Worm (Caenorhabditis elegans) whole organism, late embryonic: ENCODE data around the gene srt-30.

Source experiments
- F13H6.1 ChIP-seq: sonication (generic microtip); optimal IDR thresholded peaks from 2 replicates; lab custom pipeline; 2016; ENCODE audit warnings: missing genetic modification characterization, missing compliant biosample characterization
- K02D7.2 ChIP-seq: sonication (generic microtip); optimal IDR thresholded peaks from 2 replicates; lab custom pipeline; 2017; ENCODE audit warnings: mild to moderate bottlenecking, missing genetic modification characterization, missing compliant biosample characterization
- K09A11.1 ChIP-seq: sonication (generic microtip); optimal IDR thresholded peaks from 2 replicates; lab custom pipeline; 2017; ENCODE audit warnings: antibody characterized with exemption, mild to moderate bottlenecking, missing genetic modification characterization, missing compliant biosample characterization; ENCODE audit not compliant: insufficient read depth
- T23F11.4 ChIP-seq: fragments of 200-800 bp; sonication (Bioruptor generic); optimal IDR thresholded peaks from 2 replicates; lab custom pipeline; 2018; ENCODE audit warnings: mild to moderate bottlenecking, missing genetic modification characterization, missing compliant biosample characterization
- ahr-1 ChIP-seq: sonication (generic microtip); optimal IDR thresholded peaks from 2 replicates; lab custom pipeline; 2016; ENCODE audit warnings: missing genetic modification characterization, missing compliant biosample characterization
- ama-1 ChIP-seq: fragments of 150-350 bp; optimal IDR thresholded peaks from 2 replicates; lab custom pipeline; 2014
- ceh-19 ChIP-seq: fragments of 200-800 bp; sonication (Bioruptor generic); optimal IDR thresholded peaks from 2 replicates; lab custom pipeline; 2018; ENCODE audit warnings: mild to moderate bottlenecking, missing genetic modification characterization, missing compliant biosample characterization
- ceh-2 ChIP-seq: sonication (generic microtip); optimal IDR thresholded peaks from 2 replicates; lab custom pipeline; 2016; ENCODE audit warnings: missing genotype, missing genetic modification characterization, missing compliant biosample characterization
- ceh-22 ChIP-seq: sonication (generic microtip); optimal IDR thresholded peaks from 2 replicates; lab custom pipeline; 2017; ENCODE audit warnings: missing biosample characterization, missing genetic modification characterization
- ceh-24 ChIP-seq: sonication (generic microtip); optimal IDR thresholded peaks from 2 replicates; lab custom pipeline; 2016; ENCODE audit warnings: mild to moderate bottlenecking, missing genetic modification characterization, missing compliant biosample characterization
- ceh-30 ChIP-seq: fragments of 150-350 bp; optimal IDR thresholded peaks from 2 replicates; lab custom pipeline; 2014; ENCODE audit warnings: missing biosample characterization, missing genetic modification characterization
- ceh-31 ChIP-seq: sonication (generic microtip); optimal IDR thresholded peaks from 2 replicates; lab custom pipeline; 2016; ENCODE audit warnings: missing genetic modification characterization, missing compliant biosample characterization
- ceh-45 ChIP-seq: fragments of 200-800 bp; sonication (Bioruptor generic); IDR thresholded peaks from 2 replicates; pipeline ENCODE4 v1.3.6; 2022; ENCODE audit warnings: missing genetic modification reagents, missing genetic modification characterization, missing compliant biosample characterization
- ceh-9 ChIP-seq: sonication (generic microtip); optimal IDR thresholded peaks from 2 replicates; lab custom pipeline; 2016; ENCODE audit warnings: mild to moderate bottlenecking, missing genetic modification characterization, inconsistent platforms, missing compliant biosample characterization
- che-1 ChIP-seq: sonication (generic microtip); optimal IDR thresholded peaks from 2 replicates; lab custom pipeline; 2016; ENCODE audit warnings: mild to moderate bottlenecking, missing genetic modification characterization, missing compliant biosample characterization
- dmd-4 ChIP-seq: sonication (generic microtip); optimal IDR thresholded peaks from 2 replicates; lab custom pipeline; 2016; ENCODE audit warnings: borderline replicate concordance, missing genetic modification characterization, missing compliant biosample characterization
- eyg-1 ChIP-seq: sonication (generic microtip); optimal IDR thresholded peaks from 2 replicates; lab custom pipeline; 2016; ENCODE audit warnings: missing genotype, missing genetic modification characterization, missing compliant biosample characterization
- fkh-10 ChIP-seq: fragments of 150-350 bp; optimal IDR thresholded peaks from 2 replicates; lab custom pipeline; 2014; ENCODE audit warnings: missing biosample characterization, missing genetic modification reagents, missing genetic modification characterization
- hlh-30 ChIP-seq: sonication (generic microtip); optimal IDR thresholded peaks from 2 replicates; lab custom pipeline; 2017; ENCODE audit warnings: antibody characterized with exemption, missing genetic modification characterization, missing compliant biosample characterization; ENCODE audit not compliant: insufficient read depth
- hlh-6 ChIP-seq: sonication (generic microtip); optimal IDR thresholded peaks from 2 replicates; lab custom pipeline; 2016; ENCODE audit warnings: missing genotype, missing genetic modification characterization, missing compliant biosample characterization
- nfya-1 ChIP-seq: sonication (generic microtip); optimal IDR thresholded peaks from 2 replicates; lab custom pipeline; 2017; ENCODE audit warnings: missing genetic modification characterization, mild to moderate bottlenecking, missing compliant biosample characterization, antibody characterized with exemption, moderate library complexity
- nhr-11 ChIP-seq: fragments of 150-350 bp; optimal IDR thresholded peaks from 2 replicates; lab custom pipeline; 2014; ENCODE audit warnings: missing biosample characterization, missing genetic modification characterization
- nhr-232 ChIP-seq: sonication (generic microtip); optimal IDR thresholded peaks from 2 replicates; lab custom pipeline; 2016; ENCODE audit warnings: missing genetic modification characterization, missing compliant biosample characterization
- npax-4 ChIP-seq: sonication (generic microtip); optimal IDR thresholded peaks from 2 replicates; lab custom pipeline; 2016; ENCODE audit warnings: missing genetic modification characterization, missing compliant biosample characterization
- pax-1 ChIP-seq: fragments of 150-350 bp; optimal IDR thresholded peaks from 2 replicates; lab custom pipeline; 2014; ENCODE audit warnings: missing biosample characterization, missing genetic modification characterization
- pha-2 ChIP-seq: sonication (generic microtip); optimal IDR thresholded peaks from 2 replicates; lab custom pipeline; 2017; ENCODE audit warnings: mild to moderate bottlenecking, missing genetic modification characterization, missing compliant biosample characterization
- pha-4 ChIP-seq: fragments of 150-350 bp; optimal IDR thresholded peaks from 2 replicates; lab custom pipeline; 2018; ENCODE audit warnings: missing biosample characterization, missing genetic modification reagents, missing genetic modification characterization
- pqm-1 ChIP-seq: sonication (generic microtip); optimal IDR thresholded peaks from 2 replicates; lab custom pipeline; 2016; ENCODE audit warnings: missing genetic modification characterization, missing compliant biosample characterization
- pros-1 ChIP-seq: fragments of 150-350 bp; optimal IDR thresholded peaks from 2 replicates; lab custom pipeline; 2014; ENCODE audit warnings: missing biosample characterization, missing genetic modification reagents, missing genetic modification characterization
- rnt-1 ChIP-seq: sonication (generic microtip); optimal IDR thresholded peaks from 2 replicates; lab custom pipeline; 2016; ENCODE audit warnings: missing genetic modification characterization, missing compliant biosample characterization
- tbx-2 ChIP-seq: sonication (generic microtip); optimal IDR thresholded peaks from 2 replicates; lab custom pipeline; 2016; ENCODE audit warnings: missing genetic modification characterization, missing compliant biosample characterization
- ttx-3 ChIP-seq: sonication (generic microtip); optimal IDR thresholded peaks from 2 replicates; lab custom pipeline; 2016; ENCODE audit warnings: missing genetic modification reagents, missing genetic modification characterization, missing compliant biosample characterization
- unc-42 ChIP-seq: sonication (generic microtip); optimal IDR thresholded peaks from 2 replicates; lab custom pipeline; 2016; ENCODE audit warnings: missing genotype, missing genetic modification characterization, missing compliant biosample characterization
- unc-55 ChIP-seq: sonication (generic microtip); optimal IDR thresholded peaks from 2 replicates; lab custom pipeline; 2017; ENCODE audit warnings: missing biosample characterization, missing genetic modification reagents, missing genetic modification characterization
- unc-86 ChIP-seq: sonication (generic microtip); optimal IDR thresholded peaks from 2 replicates; lab custom pipeline; 2016; ENCODE audit warnings: missing genetic modification characterization, missing compliant biosample characterization
- zip-5 ChIP-seq: sonication (generic microtip); optimal IDR thresholded peaks from 2 replicates; lab custom pipeline; 2016; ENCODE audit warnings: missing genetic modification characterization, missing compliant biosample characterization
- ztf-16 ChIP-seq: sonication (generic microtip); optimal IDR thresholded peaks from 2 replicates; lab custom pipeline; 2017; ENCODE audit warnings: missing genetic modification characterization, missing compliant biosample characterization

Gene srt-30

DNA sequence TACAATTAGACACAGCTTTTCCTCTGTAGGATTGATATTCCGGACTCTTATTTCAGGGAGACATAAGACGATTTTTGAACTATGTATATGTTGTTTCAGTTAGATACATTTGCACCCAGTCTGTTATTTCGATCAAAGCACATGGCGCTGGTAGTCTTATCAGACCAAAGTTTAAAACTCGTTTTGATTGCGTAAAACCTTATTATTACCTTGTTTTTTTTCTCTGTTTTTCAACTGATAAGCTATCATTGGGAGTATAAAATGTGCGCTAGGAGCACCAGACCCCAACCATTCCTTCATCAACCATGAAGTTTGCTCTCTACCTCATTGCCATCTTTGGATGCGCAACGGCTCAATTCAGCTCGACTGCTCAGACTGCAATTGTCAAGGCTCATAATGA lies 12.0 kb upstream of the srt-30 start, which contains the start of gene scl-12:
Gene scl-12 (plus strand): TSS at position 301 of the 400 bp plus-strand sequence.
- TF ChIP-seq nfya-1 (tag; lab: Kevin White, UChicago) (no peak), ztf-16 (tag; lab: Kevin White, UChicago) (no peak), dmd-4 (tag; lab: Kevin White, UChicago) (no peak), hlh-6 (tag; lab: Kevin White, UChicago) (no peak), hlh-30 (no peak), ceh-2 (tag; lab: Kevin White, UChicago) (no peak), fkh-10 (GFP tag; lab: Kevin White, UChicago) (no peak), K09A11.1 (tag; lab: Kevin White, UChicago) (no peak), ceh-22 (no peak), eyg-1 (tag; lab: Kevin White, UChicago) (no peak), ceh-45 (GFP tag; lab: Robert Waterston, UW) (no peak), ceh-9 (tag; lab: Kevin White, UChicago) (no peak), pax-1 (tag; lab: Kevin White, UChicago) (no peak)

ce11 chrV:3811541-3811940 lies 11.3 kb upstream of the srt-30 start, which contains the start of gene scl-13:
Gene scl-13, minus strand, starts transcription at chrV:3811641.
- TF ChIP-seq ceh-45 (GFP tag; lab: Robert Waterston, UW), result no peak
- TF ChIP-seq unc-55 (GFP tag; lab: Kevin White, UChicago), result no peak
- TF ChIP-seq ceh-22, result no peak
- TF ChIP-seq rnt-1, result no peak
- no peak for TF ChIP-seq ceh-19 (GFP tag; lab: Kevin White, UChicago)
- no peak for TF ChIP-seq pros-1 (tag; lab: Kevin White, UChicago)
- no peak for TF ChIP-seq pha-2 (tag; lab: Kevin White, UChicago)
- no peak for TF ChIP-seq ceh-30
- no peak for TF ChIP-seq ttx-3 (tag; lab: Kevin White, UChicago)
- TF ChIP-seq ama-1, result no peak
- TF ChIP-seq npax-4 (tag; lab: Kevin White, UChicago), result no peak

- TF ChIP-seq dmd-4 (tag; lab: Kevin White, UChicago) (no peak), tbx-2 (tag; lab: Kevin White, UChicago) (no peak)
These were observed 9.8 kb upstream of the srt-30 start for ce11 chrV:3810035-3810434.

ce11 chrV:3808336-3808735 lies 8.1 kb upstream of the srt-30 start, which contains the start of gene srw-6:
Gene srw-6, plus strand, starts transcription at chrV:3808636.
- no peak for TF ChIP-seq ttx-3 (tag; lab: Kevin White, UChicago)
- no peak for TF ChIP-seq pqm-1 (tag; lab: Kevin White, UChicago)
- no peak for TF ChIP-seq ceh-31 (tag; lab: Kevin White, UChicago)
- no peak for TF ChIP-seq F13H6.1 (tag; lab: Kevin White, UChicago)
- TF ChIP-seq unc-42, result no peak
- TF ChIP-seq nhr-232 (tag; lab: Kevin White, UChicago), result no peak
- TF ChIP-seq K02D7.2 (tag; lab: Kevin White, UChicago), result no peak
- TF ChIP-seq zip-5, result no peak
- TF ChIP-seq che-1 (tag; lab: Kevin White, UChicago), result no peak
- no peak for TF ChIP-seq pha-4 (tag; lab: Kevin White, UChicago)
- TF ChIP-seq hlh-30, result no peak
- TF ChIP-seq unc-86 (tag; lab: Kevin White, UChicago), result no peak
- no peak for TF ChIP-seq nhr-11 (tag; lab: Kevin White, UChicago)
- TF ChIP-seq tbx-2 (tag; lab: Kevin White, UChicago), result no peak
- TF ChIP-seq ztf-16 (tag; lab: Kevin White, UChicago), result no peak
- no peak for TF ChIP-seq ahr-1 (tag; lab: Kevin White, UChicago)

DNA sequence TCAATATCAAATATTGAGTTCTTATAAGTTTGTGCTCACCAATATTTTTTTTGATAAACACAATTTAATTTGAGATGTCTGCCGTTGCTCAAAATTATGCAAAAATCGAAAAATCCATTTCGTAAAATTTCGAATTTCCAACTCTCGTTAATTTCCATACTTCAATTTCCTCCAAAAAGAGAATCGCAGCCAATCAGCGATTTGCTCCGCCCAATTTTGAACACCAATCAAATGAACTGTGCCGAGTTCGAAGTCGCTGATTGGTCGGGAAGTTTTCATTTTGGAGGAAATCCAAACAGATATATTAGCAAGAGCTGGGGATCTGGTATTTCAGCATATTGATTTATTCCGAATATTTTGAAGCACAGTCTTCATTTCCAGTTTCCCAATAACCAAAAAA lies 7.6 kb upstream of the srt-30 start:
- TF ChIP-seq T23F11.4 (GFP tag; lab: Kevin White, UChicago), result no peak
- TF ChIP-seq nhr-11 (tag; lab: Kevin White, UChicago), result no peak
- TF ChIP-seq nfya-1 (tag; lab: Kevin White, UChicago), result peak; percentile 56
- TF ChIP-seq ceh-24 (tag; lab: Kevin White, UChicago), result no peak
- TF ChIP-seq, all 69 proteins: peak for 1
